Worm (Caenorhabditis elegans): Measurements from ENCODE around the gene R08A2.9.

Gene R08A2.9

DNA sequence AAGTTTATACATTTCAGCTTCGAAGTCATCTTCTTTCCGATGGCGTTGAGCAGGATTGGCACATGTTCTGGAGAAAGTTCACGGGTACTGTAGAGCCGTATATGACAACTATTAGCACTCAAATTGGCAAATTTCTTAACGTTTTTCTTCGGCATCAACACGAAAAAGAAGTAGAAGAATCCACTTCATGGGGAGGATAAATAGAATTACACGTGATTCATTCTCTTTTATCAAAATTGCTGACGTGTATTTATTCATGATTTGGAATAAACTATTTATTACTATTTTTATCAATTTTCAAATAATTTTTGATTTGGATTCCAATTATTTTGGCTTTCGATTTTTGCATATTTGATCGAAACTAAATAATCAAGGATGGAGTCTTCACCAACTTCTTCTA is 42.3 kb upstream of the R08A2.9 start, which contains the start of gene C47E8.1:
TSS of gene C47E8.1 (plus strand) at position 301 of the 400 bp plus-strand sequence.
- TF ChIP-seq Y53F4B.3 (GFP tag; IDR thresholded peaks at IDR 0.05), result no peak
- TF ChIP-seq F55B11.4 (tag; optimal IDR thresholded peaks at IDR 0.05; ENCODE audit: borderline replicate concordance, insufficient read depth), result no peak
- no peak for TF ChIP-seq sptf-2 (GFP tag; optimal IDR thresholded peaks at IDR 0.05)
- no peak for TF ChIP-seq pbrm-1 (GFP tag; IDR thresholded peaks at IDR 0.05)
- TF ChIP-seq dpl-1 (GFP tag; optimal IDR thresholded peaks at IDR 0.05), result no peak
- TF ChIP-seq mes-4 (tag; optimal IDR thresholded peaks at IDR 0.05), result no peak
- no peak for TF ChIP-seq unc-130 (GFP tag; optimal IDR thresholded peaks at IDR 0.05)
- no peak for TF ChIP-seq chd-7 (tag; optimal IDR thresholded peaks at IDR 0.05)
- no peak for TF ChIP-seq Y67H2A.10 (GFP tag; conservative IDR thresholded peaks at IDR 0.05)
- no peak for TF ChIP-seq T26A5.8 (tag; optimal IDR thresholded peaks at IDR 0.05)
- no peak for TF ChIP-seq snpc-4 (GFP tag; optimal IDR thresholded peaks at IDR 0.05)
- TF ChIP-seq snpc-4 (tag; optimal IDR thresholded peaks at IDR 0.05), result no peak
- TF ChIP-seq lsl-1 (GFP tag; optimal IDR thresholded peaks at IDR 0.05), result no peak
- no peak for TF ChIP-seq madf-8 (GFP tag; conservative IDR thresholded peaks at IDR 0.05)

DNA sequence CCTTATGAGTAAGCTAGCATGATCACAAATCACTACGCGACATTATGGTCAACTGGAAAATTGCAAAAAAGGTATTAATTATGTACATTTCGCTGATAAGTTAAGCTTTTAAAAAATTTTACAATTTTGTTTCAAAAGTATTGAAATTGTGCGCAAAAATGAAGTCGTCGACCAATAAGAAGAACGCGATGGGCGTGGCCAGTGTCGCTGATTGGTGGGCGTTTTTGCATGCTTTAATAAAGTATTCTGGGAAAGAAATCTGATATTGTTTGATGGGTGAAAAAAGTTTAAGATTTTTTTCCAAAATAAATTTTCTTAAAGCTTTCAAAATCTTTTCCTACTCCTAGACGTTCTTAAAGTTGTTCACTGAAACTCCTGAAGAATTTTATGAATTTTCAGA is 29.8 kb upstream of the R08A2.9 start:
- TF ChIP-seq snpc-4 (GFP tag; optimal IDR thresholded peaks at IDR 0.05), result no peak
- no peak for TF ChIP-seq snpc-4 (tag; optimal IDR thresholded peaks at IDR 0.05)
- no peak for TF ChIP-seq ztf-22 (GFP tag; optimal IDR thresholded peaks at IDR 0.05)
- no peak for TF ChIP-seq F33H1.4 (GFP tag; IDR thresholded peaks at IDR 0.05)
- no peak for TF ChIP-seq lin-40 (tag; optimal IDR thresholded peaks at IDR 0.05)
- no peak for TF ChIP-seq ztf-6 (GFP tag; IDR thresholded peaks at IDR 0.05)
- TF ChIP-seq mel-28 (tag; optimal IDR thresholded peaks at IDR 0.05; ENCODE audit: borderline replicate concordance), result no peak
- no peak for TF ChIP-seq athp-1 (tag; optimal IDR thresholded peaks at IDR 0.05)
- no peak for TF ChIP-seq tlf-1 (GFP tag; optimal IDR thresholded peaks at IDR 0.05)
- TF ChIP-seq lin-35 (GFP tag; optimal IDR thresholded peaks at IDR 0.05), result no peak

DNA sequence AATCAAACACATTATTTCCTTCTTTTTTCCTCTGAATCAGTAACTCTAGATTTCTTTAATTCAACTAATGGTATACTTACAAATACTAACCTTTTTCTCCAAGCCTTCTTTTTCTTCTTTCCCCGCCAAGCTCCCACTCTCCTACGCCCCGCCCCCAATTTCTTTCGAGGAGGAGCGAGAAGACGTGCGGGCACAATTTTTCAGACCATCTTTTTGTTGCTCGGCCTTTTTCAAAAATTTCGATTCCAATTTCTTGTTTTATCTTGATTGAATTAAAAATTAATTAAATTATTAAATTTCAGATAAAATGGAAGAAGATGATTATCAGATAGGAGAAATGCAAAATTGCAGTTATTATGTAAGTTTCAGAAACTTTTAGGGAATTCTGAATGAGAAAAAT is 28.0 kb upstream of the R08A2.9 start, which contains the start of gene C47E8.3:
TSS of gene C47E8.3 (plus strand) at position 301 of the 400 bp plus-strand sequence.
- TF ChIP-seq Y79H2A.3 (GFP tag; conservative IDR thresholded peaks at IDR 0.05) (no peak), nhr-27 (tag; optimal IDR thresholded peaks at IDR 0.05) (no peak), akir-1 (GFP tag; optimal IDR thresholded peaks at IDR 0.05) (no peak), pbrm-1 (GFP tag; IDR thresholded peaks at IDR 0.05) (no peak), rec-8 (tag; optimal IDR thresholded peaks at IDR 0.05) (no peak), nfyb-1 (GFP tag; IDR thresholded peaks at IDR 0.05) (no peak), C06A6.2 (GFP tag; conservative IDR thresholded peaks at IDR 0.05) (no peak), B0019.2 (GFP tag; conservative IDR thresholded peaks at IDR 0.05) (no peak), F49E8.2 (tag; optimal IDR thresholded peaks at IDR 0.05; ENCODE audit: insufficient read depth) (no peak), madf-8 (GFP tag; conservative IDR thresholded peaks at IDR 0.05) (no peak), Y56A3A.18 (GFP tag; IDR thresholded peaks at IDR 0.05) (no peak), ceh-79 (tag; optimal IDR thresholded peaks at IDR 0.05) (no peak), T26A5.8 (tag; optimal IDR thresholded peaks at IDR 0.05) (no peak), let-607 (tag; optimal IDR thresholded peaks at IDR 0.05) (no peak)

DNA sequence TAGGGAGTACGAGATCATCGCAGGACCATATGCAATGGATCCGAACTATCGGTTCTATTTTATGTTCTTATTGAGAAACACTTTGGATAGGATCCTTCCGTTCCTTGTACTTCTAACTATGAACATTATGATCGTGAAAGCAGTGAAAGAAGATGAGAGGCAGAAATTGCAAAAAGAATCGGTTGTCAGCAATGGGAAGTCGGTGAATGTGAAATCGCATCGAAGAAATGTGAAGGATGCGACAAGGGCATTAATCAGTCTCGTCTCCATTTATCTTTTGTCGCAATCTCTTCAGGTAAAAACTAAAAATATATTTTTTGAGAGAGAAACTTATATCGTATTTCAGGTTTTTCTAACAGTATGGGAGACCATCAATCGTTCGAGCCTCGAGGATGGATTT is 25.2 kb upstream of the R08A2.9 start:
- TF ChIP-seq hlh-12 (tag; optimal IDR thresholded peaks at IDR 0.05) (no peak), rec-8 (tag; optimal IDR thresholded peaks at IDR 0.05) (no peak), nhr-120 (GFP tag; IDR thresholded peaks at IDR 0.05) (no peak), lin-35 (GFP tag; optimal IDR thresholded peaks at IDR 0.05) (no peak), Y53G8AR.9 (GFP tag; conservative IDR thresholded peaks at IDR 0.05) (no peak), mel-28 (tag; optimal IDR thresholded peaks at IDR 0.05; ENCODE audit: borderline replicate concordance) (no peak), Y95B8A.8 (GFP tag; IDR thresholded peaks at IDR 0.05) (no peak), him-1 (tag; optimal IDR thresholded peaks at IDR 0.05) (no peak), snpc-3.4 (tag; optimal IDR thresholded peaks at IDR 0.05) (no peak), nfya-1 (tag; optimal IDR thresholded peaks at IDR 0.05; ENCODE audit: borderline replicate concordance, insufficient read depth) (no peak), ama-1 (optimal IDR thresholded peaks at IDR 0.05) (no peak), ama-1 (GFP tag; optimal IDR thresholded peaks at IDR 0.05) (no peak)
